Worm (Caenorhabditis elegans): Measurements from ENCODE around the gene T22B2.3.

The T22B2.3 gene

ce11 chrX:3942267-3942666 lies 25.2 kb downstream of the T22B2.3 start, which contains the start of gene T19D2.13 (continued):
- no peak for TF ChIP-seq ZK185.1 (tag; optimal IDR thresholded peaks at IDR 0.05; ENCODE audit: poor library complexity, severe bottlenecking)
- TF ChIP-seq madf-3 (GFP tag; IDR thresholded peaks at IDR 0.05), result no peak
- TF ChIP-seq repo-1 (tag; optimal IDR thresholded peaks at IDR 0.05), result no peak
- no peak for TF ChIP-seq mcd-1 (GFP tag; IDR thresholded peaks at IDR 0.05)
- TF ChIP-seq pha-4 (tag; optimal IDR thresholded peaks at IDR 0.05), result no peak

- TF ChIP-seq Y53F4B.3 (GFP tag; IDR thresholded peaks at IDR 0.05), result no peak
- TF ChIP-seq nhr-80 (tag; optimal IDR thresholded peaks at IDR 0.05), result no peak
- TF ChIP-seq somi-1 (GFP tag; optimal IDR thresholded peaks at IDR 0.05), result no peak
- no peak for TF ChIP-seq attf-5 (GFP tag; optimal IDR thresholded peaks at IDR 0.05)
- no peak for TF ChIP-seq B0035.1 (tag; optimal IDR thresholded peaks at IDR 0.05)
- no peak for TF ChIP-seq B0261.1 (tag; optimal IDR thresholded peaks at IDR 0.05)
- TF ChIP-seq nhr-120 (GFP tag; IDR thresholded peaks at IDR 0.05), result no peak
- TF ChIP-seq ZK185.1 (tag; optimal IDR thresholded peaks at IDR 0.05; ENCODE audit: poor library complexity, severe bottlenecking), result no peak
- TF ChIP-seq ama-1 (optimal IDR thresholded peaks at IDR 0.05), result no peak
- no peak for TF ChIP-seq ama-1 (GFP tag; optimal IDR thresholded peaks at IDR 0.05)
- TF ChIP-seq F33H1.4 (GFP tag; IDR thresholded peaks at IDR 0.05), result no peak
- TF ChIP-seq chd-7 (tag; optimal IDR thresholded peaks at IDR 0.05), result no peak
- TF ChIP-seq B0019.2 (GFP tag; conservative IDR thresholded peaks at IDR 0.05), result no peak
Observed at ce11 chrX:3943213-3943612, 26.1 kb downstream of the T22B2.3 start, which contains the start of gene ptp-4A2. Gene ptp-4A2, minus strand, starts transcription at chrX:3943313.

ce11 chrX:3944073-3944472 lies 27.0 kb downstream of the T22B2.3 start:
- TF ChIP-seq tbx-9 (tag; optimal IDR thresholded peaks at IDR 0.05; ENCODE audit: borderline replicate concordance) (no peak), die-1 (tag; optimal IDR thresholded peaks at IDR 0.05) (no peak), aptf-2 (GFP tag; conservative IDR thresholded peaks at IDR 0.05) (no peak), ztf-25 (GFP tag; IDR thresholded peaks at IDR 0.05) (no peak), F57A8.1 (GFP tag; optimal IDR thresholded peaks at IDR 0.05) (no peak), nhr-80 (tag; optimal IDR thresholded peaks at IDR 0.05) (peak; percentile 57), hmg-1.2 (GFP tag; IDR thresholded peaks at IDR 0.05) (no peak), nfyb-1 (GFP tag; IDR thresholded peaks at IDR 0.05) (0 out of 2 replicates have a peak, but pooled peaks have one; percentile 8), cebp-1 (GFP tag; IDR thresholded peaks at IDR 0.05) (no peak), cebp-1 (tag; optimal IDR thresholded peaks at IDR 0.05) (peak; percentile 5), ztf-6 (GFP tag; IDR thresholded peaks at IDR 0.05) (no peak), B0336.3 (GFP tag; IDR thresholded peaks at IDR 0.05) (no peak), pbrm-1 (GFP tag; IDR thresholded peaks at IDR 0.05) (no peak), attf-5 (GFP tag; optimal IDR thresholded peaks at IDR 0.05) (no peak)

- TF ChIP-seq F49E8.2 (tag; optimal IDR thresholded peaks at IDR 0.05; ENCODE audit: insufficient read depth) (no peak), gei-17 (GFP tag; optimal IDR thresholded peaks at IDR 0.05) (no peak), dpff-1 (tag; optimal IDR thresholded peaks at IDR 0.05) (no peak), B0035.1 (tag; optimal IDR thresholded peaks at IDR 0.05) (no peak), attf-3 (GFP tag; conservative IDR thresholded peaks at IDR 0.05) (no peak), pha-4 (tag; optimal IDR thresholded peaks at IDR 0.05) (no peak), sptf-2 (GFP tag; optimal IDR thresholded peaks at IDR 0.05) (no peak), nhr-27 (tag; optimal IDR thresholded peaks at IDR 0.05) (no peak), lag-1 (GFP tag; IDR thresholded peaks at IDR 0.05) (no peak), zfh-2 (GFP tag; conservative IDR thresholded peaks at IDR 0.05) (no peak), ztf-3 (GFP tag; optimal IDR thresholded peaks at IDR 0.05) (no peak), snpc-1.3 (tag; optimal IDR thresholded peaks at IDR 0.05; ENCODE audit: insufficient read depth) (no peak), ccch-3 (GFP tag; optimal IDR thresholded peaks at IDR 0.05) (no peak), nfya-2 (GFP tag; IDR thresholded peaks at IDR 0.05) (no peak), let-607 (tag; optimal IDR thresholded peaks at IDR 0.05) (no peak), ztf-26 (tag; optimal IDR thresholded peaks at IDR 0.05) (no peak), Y67H2A.10 (GFP tag; conservative IDR thresholded peaks at IDR 0.05) (no peak), snpc-3.4 (tag; optimal IDR thresholded peaks at IDR 0.05) (no peak)
Observed at ce11 chrX:3944961-3945587, 28.0 kb downstream of the T22B2.3 start.

All from whole organism, young adult.